Worm (Caenorhabditis elegans): ENCODE measurements around the gene F20E11.17.

The F20E11.17 gene

ce11 chrV:17506289-17506688, 37.2 kb upstream of the F20E11.17 start, which contains the start of gene srw-31:
srw-31 (plus strand) TSS chrV:17506589.
- TF ChIP-seq lin-39 (tag; optimal IDR thresholded peaks at IDR 0.05), result no peak
- TF ChIP-seq lin-13 (GFP tag; optimal IDR thresholded peaks at IDR 0.05), result no peak
- no peak for TF ChIP-seq tra-1 (GFP tag; IDR thresholded peaks at IDR 0.05)
- TF ChIP-seq pha-4 (GFP tag; IDR thresholded peaks at IDR 0.05), result no peak
- TF ChIP-seq pha-4 (tag; optimal IDR thresholded peaks at IDR 0.05), result no peak
- TF ChIP-seq php-3 (GFP tag; IDR thresholded peaks at IDR 0.05), result no peak
- no peak for TF ChIP-seq skn-1 (tag; optimal IDR thresholded peaks at IDR 0.05)
- TF ChIP-seq F37D6.2 (tag; optimal IDR thresholded peaks at IDR 0.05), result no peak
- TF ChIP-seq ceh-62 (tag; optimal IDR thresholded peaks at IDR 0.05), result no peak
- no peak for TF ChIP-seq nhr-28 (tag; optimal IDR thresholded peaks at IDR 0.05)
- no peak for TF ChIP-seq zip-2 (tag; optimal IDR thresholded peaks at IDR 0.05)
- no peak for TF ChIP-seq nhr-76 (tag; optimal IDR thresholded peaks at IDR 0.05)
- TF ChIP-seq zfp-2 (tag; optimal IDR thresholded peaks at IDR 0.05), result no peak
- no peak for TF ChIP-seq ces-1 (GFP tag; optimal IDR thresholded peaks at IDR 0.05)
- TF ChIP-seq ceh-82 (tag; optimal IDR thresholded peaks at IDR 0.05), result no peak
- TF ChIP-seq aha-1 (tag), result no peak
- TF ChIP-seq arid-1 (GFP tag; conservative IDR thresholded peaks at IDR 0.05), result no peak
- no peak for TF ChIP-seq R02D3.7 (tag; optimal IDR thresholded peaks at IDR 0.05)

ce11 chrV:17500055-17500454, 31.0 kb upstream of the F20E11.17 start:
- TF ChIP-seq set-16 (GFP tag; IDR thresholded peaks at IDR 0.05) (peak; percentile 65), nhr-102 (tag; optimal IDR thresholded peaks at IDR 0.05) (no peak), ceh-44 (GFP tag; IDR thresholded peaks at IDR 0.05) (0 out of 2 replicates have a peak, but pooled peaks have one; percentile 25)

DNA sequence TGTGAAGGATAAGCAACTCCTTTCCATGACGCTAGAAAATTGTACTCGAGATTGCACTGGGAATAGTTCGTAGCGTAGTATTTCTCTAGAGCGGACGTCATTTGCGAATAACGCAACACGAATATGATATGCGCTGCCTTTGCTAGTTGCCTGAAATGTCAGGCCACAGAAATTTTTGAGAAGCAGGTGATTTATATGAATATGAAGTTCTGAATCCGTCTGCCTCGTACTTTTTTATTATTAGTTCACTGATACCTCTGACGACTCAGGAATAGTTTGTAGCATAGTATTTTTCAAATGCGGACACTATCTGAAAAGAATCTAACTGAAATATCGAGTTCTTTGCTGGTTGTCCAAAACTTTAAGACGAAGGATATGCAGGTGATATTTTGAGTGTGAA, 27.0 kb upstream of the F20E11.17 start, which contains the start of gene srh-118:
Gene srh-118 (minus strand): TSS at position 101 of the 400 bp plus-strand sequence.
- no peak for TF ChIP-seq lir-3 (tag; optimal IDR thresholded peaks at IDR 0.05)
- TF ChIP-seq unc-39 (tag; optimal IDR thresholded peaks at IDR 0.05), result no peak
- TF ChIP-seq zfp-2 (tag; optimal IDR thresholded peaks at IDR 0.05), result no peak
- no peak for TF ChIP-seq snpc-4 (tag; optimal IDR thresholded peaks at IDR 0.05)
- no peak for TF ChIP-seq hif-1 (tag; optimal IDR thresholded peaks at IDR 0.05)
- no peak for TF ChIP-seq lin-29 (GFP tag; IDR thresholded peaks at IDR 0.05)
- no peak for TF ChIP-seq ceh-62 (tag; optimal IDR thresholded peaks at IDR 0.05)
- TF ChIP-seq ceh-20 (GFP tag; IDR thresholded peaks at IDR 0.05), result no peak

ce11 chrV:17493732-17494131, 24.7 kb upstream of the F20E11.17 start, which contains the start of gene fbxa-102:
fbxa-102 (minus strand) TSS chrV:17493832.
- no peak for TF ChIP-seq dmd-9 (GFP tag; IDR thresholded peaks at IDR 0.05)
- TF ChIP-seq T26A8.4 (GFP tag; IDR thresholded peaks at IDR 0.05), result no peak
- TF ChIP-seq dpl-1 (GFP tag; optimal IDR thresholded peaks at IDR 0.05), result no peak
- no peak for TF ChIP-seq nhr-42 (GFP tag; IDR thresholded peaks at IDR 0.05)
- TF ChIP-seq lin-13 (GFP tag; optimal IDR thresholded peaks at IDR 0.05), result no peak
- TF ChIP-seq nhr-41 (GFP tag; IDR thresholded peaks at IDR 0.05), result no peak
- TF ChIP-seq rbr-2 (tag; optimal IDR thresholded peaks at IDR 0.05), result no peak
- TF ChIP-seq ceh-20 (GFP tag; IDR thresholded peaks at IDR 0.05), result no peak
- TF ChIP-seq madf-5 (GFP tag; IDR thresholded peaks at IDR 0.05), result no peak
- no peak for TF ChIP-seq daf-16 (GFP tag; optimal IDR thresholded peaks at IDR 0.05)
- TF ChIP-seq daf-16 (tag; optimal IDR thresholded peaks at IDR 0.05), result no peak
- TF ChIP-seq daf-12 (tag; optimal IDR thresholded peaks at IDR 0.05), result no peak
- TF ChIP-seq unc-62 (GFP tag; optimal IDR thresholded peaks at IDR 0.05 in 1 of 2), result no peak
- no peak for TF ChIP-seq unc-62 (tag; optimal IDR thresholded peaks at IDR 0.05)
- no peak for TF ChIP-seq cey-2 (tag; optimal IDR thresholded peaks at IDR 0.05; ENCODE audit: borderline replicate concordance, insufficient read depth)
- TF ChIP-seq set-16 (GFP tag; IDR thresholded peaks at IDR 0.05), result no peak
- TF ChIP-seq zfp-3 (GFP tag; conservative IDR thresholded peaks at IDR 0.05), result no peak
- no peak for TF ChIP-seq pqm-1 (tag; optimal IDR thresholded peaks at IDR 0.05)
